Fruit fly (Drosophila melanogaster) whole organism, embryonic: ENCODE results near the gene CG13833.

Source experiments
- ATbp ChIP-seq: fragments of 200-800 bp; sonication (Bioruptor generic); optimal IDR thresholded peaks from 2 replicates; lab custom pipeline; 2017; ENCODE audit warnings: missing biosample characterization, mild to moderate bottlenecking, missing genetic modification characterization, missing genetic modification reagents
- Abd-B ChIP-seq: fragments of 200-800 bp; sonication (Bioruptor generic); optimal IDR thresholded peaks from 2 replicates; lab custom pipeline; 2018; ENCODE audit warnings: missing biosample characterization, mild to moderate bottlenecking, missing genetic modification characterization, moderate library complexity
- CG10147 ChIP-seq: fragments of 200-800 bp; sonication (Bioruptor generic); optimal IDR thresholded peaks from 2 replicates; lab custom pipeline; 2019; ENCODE audit warnings: missing biosample characterization, mild to moderate bottlenecking, missing genetic modification characterization, moderate library complexity
- CG11695 ChIP-seq: fragments of 200-800 bp; sonication (Bioruptor generic); IDR thresholded peaks from 3 replicates; pipeline ENCODE4 v1.3.6; 2022; ENCODE audit warnings: missing biosample characterization, missing genetic modification characterization
- CG12391 ChIP-seq: fragments of 200-800 bp; sonication (Bioruptor generic); optimal IDR thresholded peaks from 3 replicates; lab custom pipeline; 2018; ENCODE audit warnings: missing biosample characterization, mild to moderate bottlenecking, missing genetic modification characterization, moderate library complexity
- CG14965 ChIP-seq: fragments of 200-800 bp; sonication (Bioruptor generic); optimal IDR thresholded peaks from 2 replicates; lab custom pipeline; 2016; ENCODE audit warnings: missing biosample characterization, missing genetic modification characterization, borderline replicate concordance
- CG15479 ChIP-seq: fragments of 200-800 bp; sonication (Bioruptor generic); optimal IDR thresholded peaks from 3 replicates; lab custom pipeline; 2019; ENCODE audit warnings: missing biosample characterization, mild to moderate bottlenecking, missing genetic modification characterization, moderate library complexity
- CG17186 ChIP-seq: fragments of 200-800 bp; sonication (Bioruptor generic); optimal IDR thresholded peaks from 3 replicates; lab custom pipeline; 2017; ENCODE audit warnings: missing biosample characterization, missing genetic modification reagents, missing genetic modification characterization
- CG18619 ChIP-seq: fragments of 200-800 bp; sonication (Bioruptor generic); optimal IDR thresholded peaks from 3 replicates; lab custom pipeline; 2017; ENCODE audit warnings: missing biosample characterization, mild to moderate bottlenecking, missing genetic modification characterization
- CG2199 ChIP-seq: fragments of 200-800 bp; sonication (Bioruptor generic); IDR thresholded peaks from 3 replicates; pipeline ENCODE4 v1.3.6; 2022; ENCODE audit warnings: missing biosample characterization, missing genetic modification characterization
- CG30020 ChIP-seq: fragments of 200-800 bp; optimal IDR thresholded peaks from 2 replicates; lab custom pipeline; 2019; ENCODE audit warnings: missing biosample characterization, mild to moderate bottlenecking, missing genetic modification characterization, moderate library complexity
- CG6854 ChIP-seq: fragments of 200-800 bp; sonication (Bioruptor generic); optimal IDR thresholded peaks from 3 replicates; lab custom pipeline; 2017; ENCODE audit warnings: missing biosample characterization, mild to moderate bottlenecking, missing genetic modification characterization
- CG8765 ChIP-seq: fragments of 200-800 bp; sonication (Bioruptor generic); IDR thresholded peaks from 2 replicates; pipeline ENCODE4 v1.3.6; 2022; ENCODE audit warnings: missing biosample characterization, missing genetic modification characterization
- CG8924 ChIP-seq: fragments of 200-800 bp; optimal IDR thresholded peaks from 3 replicates; lab custom pipeline; 2019; ENCODE audit warnings: missing biosample characterization, mild to moderate bottlenecking, missing genetic modification characterization, moderate library complexity
- D ChIP-seq, 2 experiments: fragments of 200-800 bp in 1 of 2; fragments of >200 bp in 1 of 2; sonication (Bioruptor generic) in 1 of 2; optimal IDR thresholded peaks; 2 replicates in 1 of 2; 3 replicates in 1 of 2; lab custom pipeline; 2017; ENCODE audit warnings: mild to moderate bottlenecking in 1 of 2, missing biosample characterization in 1 of 2, missing genetic modification characterization in 1 of 2, missing genetic modification reagents in 1 of 2
- Deaf1 ChIP-seq: fragments of 200-800 bp; optimal IDR thresholded peaks from 3 replicates; lab custom pipeline; 2019; ENCODE audit warnings: missing biosample characterization, mild to moderate bottlenecking, missing genetic modification characterization, moderate library complexity
- Ets65A ChIP-seq: fragments of 200-800 bp; sonication (Bioruptor generic); peaks from one replicate; lab custom pipeline; 2016; ENCODE audit warnings: missing biosample characterization, missing genetic modification characterization
- Fer2 ChIP-seq: fragments of 200-800 bp; sonication (Bioruptor generic); optimal IDR thresholded peaks from 2 replicates; lab custom pipeline; 2018; ENCODE audit warnings: missing biosample characterization, mild to moderate bottlenecking, missing genetic modification characterization, moderate library complexity
- GATAe ChIP-seq: fragments of 200-800 bp; sonication (Bioruptor generic); conservative IDR thresholded peaks from 2 replicates; pipeline ENCODE4 v1.3.6; 2022; ENCODE audit warnings: missing biosample characterization, missing genetic modification characterization
- H15 ChIP-seq: fragments of 200-800 bp; sonication (Bioruptor generic); IDR thresholded peaks from 3 replicates; pipeline ENCODE4 v1.3.6; 2022; ENCODE audit warnings: missing biosample characterization, missing genetic modification characterization
- Hmr ChIP-seq: fragments of 200-800 bp; sonication (Bioruptor generic); optimal IDR thresholded peaks from 3 replicates; lab custom pipeline; 2017; ENCODE audit warnings: mild to moderate bottlenecking, missing biosample characterization, missing genetic modification reagents, missing genetic modification characterization
- Lpt ChIP-seq: fragments of >200 bp; optimal IDR thresholded peaks from 2 replicates; lab custom pipeline; 2018; ENCODE audit warnings: missing biosample characterization, missing genetic modification characterization
- Nf-YC ChIP-seq: fragments of 200-800 bp; optimal IDR thresholded peaks from 3 replicates; lab custom pipeline; 2019; ENCODE audit warnings: missing biosample characterization, mild to moderate bottlenecking, missing genetic modification characterization, moderate library complexity
- Pdp1 ChIP-seq, 2 experiments: fragments of 200-800 bp; sonication (Bioruptor generic); optimal IDR thresholded peaks; 3 replicates each; lab custom pipeline; 2016; ENCODE audit warnings: missing biosample characterization in 2 of 2, missing genetic modification characterization in 2 of 2, mild to moderate bottlenecking in 1 of 2, moderate library complexity in 1 of 2
- Ptx1 ChIP-seq: fragments of 200-800 bp; sonication (Bioruptor generic); IDR thresholded peaks from 2 replicates; pipeline ENCODE4 v1.3.6; 2022; ENCODE audit warnings: missing biosample characterization, missing genetic modification characterization
- Taf1 ChIP-seq: fragments of 200-800 bp; sonication (Bioruptor generic); IDR thresholded peaks from 2 replicates; pipeline ENCODE4 v1.3.6; 2022; ENCODE audit warnings: missing biosample characterization, missing genetic modification characterization
- Xbp1 ChIP-seq: fragments of 200-800 bp; sonication (Bioruptor generic); optimal IDR thresholded peaks from 3 replicates; lab custom pipeline; 2016; ENCODE audit warnings: missing biosample characterization, mild to moderate bottlenecking, missing genetic modification characterization
- bbx ChIP-seq: fragments of 200-800 bp; sonication (Bioruptor generic); IDR thresholded peaks from 2 replicates; pipeline ENCODE4 v1.3.6; 2022; ENCODE audit warnings: missing biosample characterization, missing genetic modification characterization; ENCODE audit not compliant: partially characterized antibody
- bcd ChIP-seq: fragments of 200-800 bp; sonication (Bioruptor generic); optimal IDR thresholded peaks from 2 replicates; lab custom pipeline; 2017; ENCODE audit warnings: missing biosample characterization, mild to moderate bottlenecking, missing genetic modification characterization
- dmrt99B ChIP-seq: fragments of 200-800 bp; sonication (Bioruptor generic); optimal IDR thresholded peaks from 2 replicates; lab custom pipeline; 2018; ENCODE audit warnings: missing biosample characterization, mild to moderate bottlenecking, missing genetic modification characterization, moderate library complexity
- dysf ChIP-seq: fragments of 200-800 bp; sonication (Bioruptor generic); IDR thresholded peaks from 3 replicates; pipeline ENCODE4 v1.3.6; 2022; ENCODE audit warnings: missing biosample characterization, missing genetic modification characterization
- esg ChIP-seq: fragments of 200-800 bp; sonication (Bioruptor generic); conservative IDR thresholded peaks from 2 replicates; pipeline ENCODE4 v1.3.6; 2022; ENCODE audit warnings: missing biosample characterization, missing genetic modification characterization
- ewg ChIP-seq: fragments of 200-800 bp; sonication (Bioruptor generic); optimal IDR thresholded peaks from 3 replicates; lab custom pipeline; 2017; ENCODE audit warnings: mild to moderate bottlenecking, missing biosample characterization, missing genetic modification reagents, missing genetic modification characterization
- h ChIP-seq: fragments of >200 bp; optimal IDR thresholded peaks from 2 replicates; lab custom pipeline; 2017
- hkb ChIP-seq, 2 experiments: fragments of 200-800 bp in 1 of 2; fragments of >200 bp in 1 of 2; sonication (Bioruptor generic) in 1 of 2; IDR thresholded peaks in 1 of 2; optimal IDR thresholded peaks in 1 of 2; 2 replicates each; pipeline versions ENCODE4 v1.3.6 to Lab custom; 2017 to 2022; ENCODE audit warnings: missing biosample characterization in 1 of 2, missing genetic modification characterization in 1 of 2
- ind ChIP-seq: fragments of 200-800 bp; sonication (Bioruptor generic); optimal IDR thresholded peaks from 3 replicates; lab custom pipeline; 2016; ENCODE audit warnings: missing biosample characterization, missing genetic modification characterization
- insv ChIP-seq, 2 experiments: fragments of 200-800 bp; sonication (Bioruptor generic); optimal IDR thresholded peaks; 3 replicates each; lab custom pipeline; 2016 to 2018; ENCODE audit warnings: missing biosample characterization in 2 of 2, missing genetic modification characterization in 2 of 2
- inv ChIP-seq: fragments of 200-800 bp; sonication (Bioruptor generic); IDR thresholded peaks from 2 replicates; pipeline ENCODE4 v1.3.6; 2022; ENCODE audit warnings: missing biosample characterization, missing genetic modification characterization; ENCODE audit not compliant: partially characterized antibody
- klu ChIP-seq: fragments of 200-800 bp; sonication (Bioruptor generic); IDR thresholded peaks from 2 replicates; pipeline ENCODE4 v1.3.6; 2022; ENCODE audit warnings: missing biosample characterization, missing genetic modification characterization
- lilli ChIP-seq: fragments of 200-800 bp; sonication (Bioruptor generic); optimal IDR thresholded peaks from 3 replicates; lab custom pipeline; 2016; ENCODE audit warnings: missing biosample characterization, missing genetic modification characterization
- nmo ChIP-seq: fragments of 200-800 bp; sonication (Bioruptor generic); optimal IDR thresholded peaks from 2 replicates; lab custom pipeline; 2018; ENCODE audit warnings: missing biosample characterization, mild to moderate bottlenecking, missing genetic modification characterization, moderate library complexity
- sens ChIP-seq: fragments of 200-800 bp; sonication (Bioruptor generic); peaks from one replicate; lab custom pipeline; 2016; ENCODE audit warnings: missing biosample characterization, missing genetic modification characterization
- slbo ChIP-seq: fragments of 200-800 bp; sonication (Bioruptor generic); IDR thresholded peaks from 2 replicates; pipeline ENCODE4 v1.3.6; 2022; ENCODE audit warnings: missing biosample characterization, missing genetic modification characterization
- slp2 ChIP-seq: fragments of 200-800 bp; sonication (Bioruptor generic); optimal IDR thresholded peaks from 2 replicates; lab custom pipeline; 2016; ENCODE audit warnings: missing biosample characterization, missing genetic modification characterization
- tll ChIP-seq, 2 experiments: fragments of 200-800 bp in 1 of 2; fragments of >200 bp in 1 of 2; sonication (Bioruptor generic) in 1 of 2; optimal IDR thresholded peaks; 2 replicates each; lab custom pipeline; 2017 to 2019; ENCODE audit warnings: missing biosample characterization in 2 of 2, missing genetic modification characterization in 2 of 2, mild to moderate bottlenecking in 1 of 2, moderate library complexity in 1 of 2
- unpg ChIP-seq: fragments of 200-800 bp; sonication (Bioruptor generic); optimal IDR thresholded peaks from 3 replicates; lab custom pipeline; 2018; ENCODE audit warnings: missing biosample characterization, mild to moderate bottlenecking, missing genetic modification characterization, moderate library complexity
- usp ChIP-seq: fragments of >200 bp; optimal IDR thresholded peaks from 2 replicates; lab custom pipeline; 2017; ENCODE audit warnings: missing biosample characterization, missing genetic modification characterization
- vvl ChIP-seq: fragments of 200-800 bp; sonication (Bioruptor generic); IDR thresholded peaks from 2 replicates; pipeline ENCODE4 v1.3.6; 2022; ENCODE audit warnings: missing biosample characterization, missing genetic modification characterization
- z ChIP-seq: fragments of 200-800 bp; sonication (Bioruptor generic); IDR thresholded peaks from 3 replicates; pipeline ENCODE4 v1.3.6; 2022; ENCODE audit warnings: missing biosample characterization, missing genetic modification characterization

The CG13833 gene

dm6 chr3R:23067209-23067826, 32.0 kb upstream of the CG13833 start, which contains the start of gene CG17111 (continued):
- no peak for TF ChIP-seq D (optimal IDR thresholded peaks at IDR 0.05; lab: Kevin White, UChicago)
- peak; percentile 27 for TF ChIP-seq D (GFP tag; optimal IDR thresholded peaks at IDR 0.05; lab: Kevin White, UChicago)
- 0 out of 3 replicates have a peak, but pooled peaks have one; percentile 12 for TF ChIP-seq CG11695 (GFP tag; lab: Robert Waterston, UW)
- peak; percentile 46 for TF ChIP-seq CG12391 (tag; lab: Kevin White, UChicago)
- no peak for TF ChIP-seq CG15479 (GFP tag; lab: Kevin White, UChicago)
- TF ChIP-seq esg (GFP tag; lab: Robert Waterston, UW) = peak; percentile 24; the same call in 1 of the 2 replicates
- no peak for TF ChIP-seq hkb (optimal IDR thresholded peaks at IDR 0.05; lab: Kevin White, UChicago)
- peak; percentile 38; the same call in 1 of the 2 replicates for TF ChIP-seq hkb (GFP tag; IDR thresholded peaks at IDR 0.05; lab: Robert Waterston, UW)
- no peak for TF ChIP-seq CG17186
- no peak for TF ChIP-seq Fer2 (tag; lab: Kevin White, UChicago)
- TF ChIP-seq CG10147 (GFP tag; lab: Kevin White, UChicago) = peak; percentile 37
- no peak for TF ChIP-seq CG6854
- TF ChIP-seq lilli (GFP tag; lab: Kevin White, UChicago) = peak; percentile 3
- TF ChIP-seq GATAe (GFP tag; lab: Robert Waterston, UW) = no peak
- peak; percentile 36; the same call in 2 of the 3 replicates for TF ChIP-seq dysf (GFP tag; lab: Robert Waterston, UW)
- no peak for TF ChIP-seq unpg (GFP tag; lab: Kevin White, UChicago)
- TF ChIP-seq Lpt = no peak
- TF ChIP-seq Xbp1 (GFP tag; lab: Kevin White, UChicago) = peak; percentile 25
- TF ChIP-seq ewg (GFP tag; lab: Kevin White, UChicago) = peak; percentile 9
- no peak for TF ChIP-seq bbx (GFP tag; lab: Robert Waterston, UW)
- TF ChIP-seq slp2 (GFP tag; lab: Kevin White, UChicago) = no peak
- TF ChIP-seq CG14965 = no peak
- peak; percentile 39 for TF ChIP-seq bcd (GFP tag; lab: Kevin White, UChicago)
- TF ChIP-seq sens = peak; percentile 75
- peak; percentile 33 for TF ChIP-seq ATbp (GFP tag; lab: Kevin White, UChicago)
- peak; percentile 56 for TF ChIP-seq nmo
- peak; percentile 46 for TF ChIP-seq Ptx1 (GFP tag; lab: Robert Waterston, UW)
- TF ChIP-seq Deaf1 (tag; lab: Kevin White, UChicago) = peak; percentile 8
- peak; percentile 43 for TF ChIP-seq CG8924 (tag; lab: Kevin White, UChicago)
- peak; percentile 44 for TF ChIP-seq vvl (GFP tag; lab: Robert Waterston, UW)
- no peak for TF ChIP-seq CG30020
- peak; percentile 7 for TF ChIP-seq Nf-YC (tag; lab: Kevin White, UChicago)
- no peak for TF ChIP-seq H15 (GFP tag; lab: Robert Waterston, UW)
- peak; percentile 65 for TF ChIP-seq dmrt99B (tag; lab: Kevin White, UChicago)
- no peak for TF ChIP-seq h
- peak; percentile 22 for TF ChIP-seq Abd-B (GFP tag; lab: Kevin White, UChicago)
- TF ChIP-seq insv (GFP tag; optimal IDR thresholded peaks at IDR 0.05; lab: Kevin White, UChicago) = no peak
- peak; percentile 35 for TF ChIP-seq CG18619 (GFP tag; lab: Kevin White, UChicago)
- TF ChIP-seq slbo (GFP tag; lab: Robert Waterston, UW) = 0 out of 2 replicates have a peak, but pooled peaks have one; percentile 11
- TF ChIP-seq usp (GFP tag; lab: Kevin White, UChicago) = no peak
- TF ChIP-seq CG2199 = no peak
- peak; percentile 68 for TF ChIP-seq Ets65A (GFP tag; lab: Kevin White, UChicago)
- no peak for TF ChIP-seq z (GFP tag; lab: Robert Waterston, UW)
- TF ChIP-seq ind (GFP tag; lab: Kevin White, UChicago) = peak; percentile 47
- no peak for TF ChIP-seq Pdp1 (GFP tag; optimal IDR thresholded peaks at IDR 0.05; lab: Kevin White, UChicago)
- TF ChIP-seq Hmr = peak; percentile 37
- no peak for TF ChIP-seq klu (GFP tag; lab: Robert Waterston, UW)
- no peak for TF ChIP-seq CG8765 (GFP tag; lab: Robert Waterston, UW)
- TF ChIP-seq Taf1 = no peak
- TF ChIP-seq tll (GFP tag; optimal IDR thresholded peaks at IDR 0.05; lab: Kevin White, UChicago) = no peak
- TF ChIP-seq inv (GFP tag; lab: Robert Waterston, UW) = no peak
